Worm (Caenorhabditis elegans): ENCODE results near the gene ceh-48.

DNA sequence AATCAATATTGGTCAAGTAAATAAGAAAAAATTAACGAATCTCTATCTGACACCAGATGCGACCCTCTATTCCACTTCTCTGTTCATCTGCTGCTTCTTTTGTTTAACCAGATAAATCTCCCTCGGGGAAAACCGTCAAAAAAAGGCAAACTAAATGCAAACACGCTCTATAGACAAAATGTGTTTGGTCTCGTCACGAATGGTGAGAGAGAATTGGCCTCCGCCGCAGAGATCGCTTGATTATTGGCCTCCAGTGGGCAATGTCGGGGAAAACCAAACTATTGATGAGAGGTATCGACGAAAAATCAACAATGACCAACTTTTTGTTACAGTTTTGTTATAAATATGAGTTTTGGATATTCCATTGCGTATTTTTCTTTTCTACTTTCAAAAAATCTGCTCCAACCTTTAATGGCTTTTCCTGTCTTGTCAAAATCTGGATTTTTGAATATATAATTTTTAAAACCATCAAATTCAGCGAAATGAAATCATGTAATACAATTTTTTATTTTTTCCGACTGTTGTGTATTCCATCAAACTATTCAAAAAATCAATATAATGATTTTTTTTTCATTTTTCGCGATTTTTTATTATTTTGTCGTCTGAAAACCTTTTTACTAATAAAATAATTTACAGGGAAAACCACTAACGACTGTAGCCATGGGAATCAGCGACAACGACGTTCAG, 21.3 kb upstream of the ceh-48 start, which contains the start of the genes C17H12.2 and vha-8:
- TF ChIP-seq B0310.2 (tag; optimal IDR thresholded peaks at IDR 0.05) (no peak), ama-1 (optimal IDR thresholded peaks at IDR 0.05) (no peak), sea-1 (GFP tag; conservative IDR thresholded peaks at IDR 0.05) (0 out of 2 replicates have a peak, but pooled peaks have one; percentile 13), hnd-1 (tag; optimal IDR thresholded peaks at IDR 0.05) (no peak), tbx-11 (GFP tag; IDR thresholded peaks at IDR 0.05) (no peak), ets-7 (tag; optimal IDR thresholded peaks at IDR 0.05) (no peak), ceh-13 (GFP tag; optimal IDR thresholded peaks at IDR 0.05) (no peak), aly-1 (tag; optimal IDR thresholded peaks at IDR 0.05) (no peak), F13C5.2 (tag; optimal IDR thresholded peaks at IDR 0.05) (peak; percentile 58), hmg-4 (GFP tag; optimal IDR thresholded peaks at IDR 0.05) (peak; percentile 48), tbx-37 (GFP tag; conservative IDR thresholded peaks at IDR 0.05) (0 out of 2 replicates have a peak, but pooled peaks have one; percentile 15), pes-1 (GFP tag; IDR thresholded peaks at IDR 0.05) (no peak), hmbx-1 (tag; optimal IDR thresholded peaks at IDR 0.05) (no peak), ceh-36 (tag; optimal IDR thresholded peaks at IDR 0.05) (no peak)
